Worm (Caenorhabditis elegans) whole organism, L4 larva: ENCODE data around the gene rml-3.

Experiments used
- F26F4.8 ChIP-seq: fragments of 200-800 bp; sonication (Bioruptor generic); conservative IDR thresholded peaks from 2 replicates; pipeline ENCODE4 v1.3.6; 2022; ENCODE audit warnings: missing genetic modification characterization, missing compliant biosample characterization
- T20F7.1 ChIP-seq: fragments of 200-800 bp; sonication (Bioruptor generic); optimal IDR thresholded peaks from 2 replicates; lab custom pipeline; 2018; ENCODE audit warnings: mild to moderate bottlenecking, missing genetic modification characterization, missing compliant biosample characterization
- aha-1 ChIP-seq: fragments of 150-350 bp; peaks from one replicate; lab custom pipeline; 2014; ENCODE audit warnings: missing biosample characterization, missing genetic modification characterization
- ama-1 ChIP-seq: fragments of 150-350 bp; optimal IDR thresholded peaks from 2 replicates; lab custom pipeline; 2014; ENCODE audit warnings: inconsistent platforms, mixed read lengths
- ceh-28 ChIP-seq: fragments of 150-350 bp; optimal IDR thresholded peaks from 2 replicates; lab custom pipeline; 2014; ENCODE audit warnings: missing biosample characterization, missing genetic modification reagents, missing genetic modification characterization
- ceh-44 ChIP-seq: fragments of 200-800 bp; sonication (Bioruptor generic); IDR thresholded peaks from 2 replicates; pipeline ENCODE4 v1.3.6; 2022; ENCODE audit warnings: missing genetic modification reagents, missing genetic modification characterization, missing compliant biosample characterization
- dpl-1 ChIP-seq: fragments of 150-350 bp; optimal IDR thresholded peaks from 2 replicates; lab custom pipeline; 2014; ENCODE audit warnings: missing biosample characterization, missing genetic modification reagents, missing genetic modification characterization
- fkh-10 ChIP-seq: fragments of 150-350 bp; optimal IDR thresholded peaks from 2 replicates; lab custom pipeline; 2014; ENCODE audit warnings: missing biosample characterization, missing genetic modification reagents, missing genetic modification characterization
- gei-8 ChIP-seq: fragments of 200-800 bp; sonication (Bioruptor generic); optimal IDR thresholded peaks from 2 replicates; lab custom pipeline; 2018; ENCODE audit warnings: mild to moderate bottlenecking, missing genetic modification characterization, missing compliant biosample characterization
- hlh-11 ChIP-seq: fragments of 200-800 bp; sonication (Bioruptor generic); optimal IDR thresholded peaks from 2 replicates; lab custom pipeline; 2018; ENCODE audit warnings: mild to moderate bottlenecking, missing genetic modification characterization, missing compliant biosample characterization
- hlh-30 ChIP-seq: sonication (generic microtip); optimal IDR thresholded peaks from 2 replicates; lab custom pipeline; 2017; ENCODE audit warnings: antibody characterized with exemption, mild to moderate bottlenecking, missing genetic modification characterization, missing compliant biosample characterization; ENCODE audit not compliant: insufficient read depth
- jun-1 ChIP-seq: fragments of 150-350 bp; optimal IDR thresholded peaks from 2 replicates; lab custom pipeline; 2014; ENCODE audit warnings: missing biosample characterization, missing genetic modification reagents, missing genetic modification characterization
- lim-7 ChIP-seq: fragments of 200-800 bp; sonication (Bioruptor generic); IDR thresholded peaks from 2 replicates; pipeline ENCODE4 v1.3.6; 2022; ENCODE audit warnings: missing genetic modification characterization, missing compliant biosample characterization
- lir-3 ChIP-seq: sonication (generic microtip); optimal IDR thresholded peaks from 2 replicates; lab custom pipeline; 2016; ENCODE audit warnings: mild to moderate bottlenecking, missing genetic modification characterization, missing compliant biosample characterization
- madf-5 ChIP-seq, 2 experiments: fragments of 200-800 bp; sonication (Bioruptor generic); IDR thresholded peaks; 2 replicates each; pipeline ENCODE4 v1.3.6; 2022; ENCODE audit warnings: missing compliant biosample characterization in 2 of 2, missing genetic modification characterization in 2 of 2
- mdl-1 ChIP-seq, 2 experiments: fragments of 150-350 bp in 1 of 2; sonication (generic microtip) in 1 of 2; optimal IDR thresholded peaks; 2 replicates each; lab custom pipeline; 2014 to 2017; ENCODE audit warnings: missing biosample characterization in 2 of 2, missing genetic modification characterization in 2 of 2
- mep-1 ChIP-seq: fragments of 150-350 bp; sonication (generic microtip); optimal IDR thresholded peaks from 3 replicates; lab custom pipeline; 2014; ENCODE audit warnings: missing biosample characterization, missing genetic modification characterization
- mxl-3 ChIP-seq: fragments of 200-800 bp; sonication (Bioruptor generic); optimal IDR thresholded peaks from 2 replicates; lab custom pipeline; 2018; ENCODE audit warnings: mild to moderate bottlenecking, missing genetic modification characterization, missing compliant biosample characterization
- nhr-111 ChIP-seq: fragments of 200-800 bp; sonication (Bioruptor generic); optimal IDR thresholded peaks from 2 replicates; lab custom pipeline; 2018; ENCODE audit warnings: mild to moderate bottlenecking, missing genetic modification characterization, missing compliant biosample characterization
- nhr-25 ChIP-seq: sonication (generic microtip); optimal IDR thresholded peaks from 2 replicates; lab custom pipeline; 2017; ENCODE audit warnings: missing genetic modification characterization, mild to moderate bottlenecking, missing compliant biosample characterization, antibody characterized with exemption, moderate library complexity, borderline replicate concordance; ENCODE audit not compliant: insufficient read depth
- nhr-28 ChIP-seq: fragments of 150-350 bp; optimal IDR thresholded peaks from 2 replicates; lab custom pipeline; 2014; ENCODE audit warnings: missing biosample characterization, missing genetic modification characterization
- nhr-42 ChIP-seq: fragments of 200-800 bp; sonication (Bioruptor generic); IDR thresholded peaks from 2 replicates; pipeline ENCODE4 v1.3.6; 2022; ENCODE audit warnings: missing genetic modification characterization, missing compliant biosample characterization
- nhr-76 ChIP-seq: fragments of 150-350 bp; optimal IDR thresholded peaks from 2 replicates; lab custom pipeline; 2014; ENCODE audit warnings: missing biosample characterization, missing genetic modification characterization
- rbr-2 ChIP-seq: sonication (generic microtip); optimal IDR thresholded peaks from 2 replicates; lab custom pipeline; 2016; ENCODE audit warnings: missing genotype, missing genetic modification characterization, missing compliant biosample characterization
- sdz-12 ChIP-seq: fragments of 200-800 bp; sonication (Bioruptor generic); optimal IDR thresholded peaks from 2 replicates; lab custom pipeline; 2018; ENCODE audit warnings: mild to moderate bottlenecking, missing genetic modification characterization, missing compliant biosample characterization
- set-16 ChIP-seq: fragments of 200-800 bp; sonication (Bioruptor generic); IDR thresholded peaks from 2 replicates; pipeline ENCODE4 v1.3.6; 2022; ENCODE audit warnings: missing genetic modification reagents, missing genetic modification characterization, missing compliant biosample characterization
- snpc-1.2 ChIP-seq: fragments of 200-800 bp; sonication (Bioruptor generic); IDR thresholded peaks from 2 replicates; pipeline ENCODE4 v1.3.6; 2022; ENCODE audit warnings: missing genetic modification reagents, missing genetic modification characterization, missing compliant biosample characterization
- tra-1 ChIP-seq: fragments of 200-800 bp; sonication (Bioruptor generic); IDR thresholded peaks from 2 replicates; pipeline ENCODE4 v1.3.6; 2022; ENCODE audit warnings: missing genetic modification reagents, missing genetic modification characterization, missing compliant biosample characterization
- zfp-3 ChIP-seq: fragments of 200-800 bp; sonication (Bioruptor generic); conservative IDR thresholded peaks from 2 replicates; pipeline ENCODE4 v1.3.6; 2022; ENCODE audit warnings: missing genetic modification reagents, missing genetic modification characterization, missing compliant biosample characterization
- zip-2 ChIP-seq: fragments of 150-350 bp; optimal IDR thresholded peaks from 2 replicates; lab custom pipeline; 2014; ENCODE audit warnings: missing biosample characterization, missing genetic modification characterization

The rml-3 gene

DNA sequence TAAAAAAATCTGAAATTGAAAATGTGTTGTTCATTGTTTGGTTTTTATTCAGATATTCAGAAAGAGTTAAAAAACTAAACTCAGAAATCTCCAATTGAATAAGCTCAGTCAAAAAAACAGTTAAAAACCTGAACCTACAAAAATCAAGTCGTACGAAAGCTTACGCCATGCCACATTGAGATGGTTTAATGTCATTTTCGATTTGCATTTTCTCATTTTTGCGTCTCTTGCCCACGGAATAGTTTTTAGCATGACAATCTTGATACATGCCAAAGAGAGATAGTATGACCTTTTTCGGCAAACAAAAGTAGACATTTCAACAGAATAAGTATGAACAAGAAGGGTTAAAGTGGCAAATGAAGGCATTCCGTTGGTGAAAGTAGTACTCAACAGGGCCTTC, 42.1 kb upstream of the rml-3 start (continued):
- no peak for TF ChIP-seq sdz-12 (GFP tag; lab: Kevin White, UChicago)
- peak; percentile 67 for TF ChIP-seq mep-1
- no peak for TF ChIP-seq madf-5 (GFP tag; IDR thresholded peaks at IDR 0.05; lab: Robert Waterston, UW)
- TF ChIP-seq tra-1 (GFP tag; lab: Robert Waterston, UW): no peak
- no peak for TF ChIP-seq snpc-1.2
- no peak for TF ChIP-seq jun-1

DNA sequence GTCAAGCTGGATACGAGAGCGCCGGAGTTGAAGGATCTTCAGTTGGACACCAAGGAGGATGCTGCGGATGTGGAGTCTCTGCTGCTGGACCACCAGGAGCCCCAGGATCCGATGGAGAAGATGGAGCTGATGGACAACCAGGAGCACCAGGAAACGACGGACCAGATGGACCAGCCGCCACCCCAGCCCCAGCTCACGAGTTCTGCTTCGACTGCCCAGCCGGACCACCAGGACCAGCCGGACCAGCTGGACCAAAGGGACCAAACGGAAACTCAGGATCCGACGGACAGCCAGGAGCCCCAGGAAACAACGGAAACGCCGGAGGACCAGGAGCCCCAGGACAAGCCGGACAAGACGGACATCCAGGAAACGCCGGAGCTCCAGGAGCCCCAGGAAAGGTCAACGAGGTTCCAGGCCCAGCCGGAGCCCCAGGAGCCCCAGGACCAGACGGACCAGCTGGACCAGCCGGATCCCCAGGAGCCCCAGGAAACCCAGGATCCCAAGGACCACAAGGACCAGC, 41.5 kb upstream of the rml-3 start:
- TF ChIP-seq set-16 (GFP tag; lab: Robert Waterston, UW): peak; percentile 95

DNA sequence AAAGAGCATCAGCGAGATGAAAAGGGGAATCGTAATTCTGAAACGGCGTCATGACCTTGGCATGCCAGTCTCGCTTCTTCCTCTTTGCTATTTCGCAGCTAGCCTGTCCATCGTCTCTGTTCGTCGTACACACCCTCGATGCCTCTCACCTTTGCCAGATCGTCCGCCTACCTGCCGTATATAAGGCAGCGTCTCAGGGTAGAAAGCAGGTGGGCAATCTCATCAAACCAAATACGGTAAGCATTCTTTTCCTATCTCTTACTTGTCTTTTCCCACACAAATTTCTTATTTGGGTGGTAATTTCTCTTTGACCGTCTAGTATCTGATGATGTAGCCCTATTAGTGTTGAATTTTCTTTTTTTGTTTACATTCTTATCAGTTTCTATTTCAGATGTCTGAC, 40.8 kb upstream of the rml-3 start, which contains the start of gene col-166:
Gene col-166, plus strand, starts transcription at position 392 of the 400 bp plus-strand sequence.
- TF ChIP-seq hlh-30 (tag; lab: Kevin White, UChicago): no peak
- peak; percentile 11 for TF ChIP-seq rbr-2
- no peak for TF ChIP-seq zip-2 (tag; lab: Kevin White, UChicago)
- no peak for TF ChIP-seq T20F7.1 (GFP tag; lab: Kevin White, UChicago)
- 0 out of 2 replicates have a peak, but pooled peaks have one; percentile 20 for TF ChIP-seq lim-7 (GFP tag; lab: Robert Waterston, UW)
- peak; percentile 22 for TF ChIP-seq mxl-3
- peak; percentile 32 for TF ChIP-seq mep-1
- peak in 1 of 2 experiments; percentile 6 for TF ChIP-seq mdl-1 (tag; optimal IDR thresholded peaks at IDR 0.05; lab: Kevin White, UChicago)
- TF ChIP-seq ama-1 (lab: Kevin White, UChicago): peak; percentile 75
- TF ChIP-seq ceh-28 (tag; lab: Kevin White, UChicago): no peak
- TF ChIP-seq hlh-11 (tag; lab: Kevin White, UChicago): peak; percentile 41

DNA sequence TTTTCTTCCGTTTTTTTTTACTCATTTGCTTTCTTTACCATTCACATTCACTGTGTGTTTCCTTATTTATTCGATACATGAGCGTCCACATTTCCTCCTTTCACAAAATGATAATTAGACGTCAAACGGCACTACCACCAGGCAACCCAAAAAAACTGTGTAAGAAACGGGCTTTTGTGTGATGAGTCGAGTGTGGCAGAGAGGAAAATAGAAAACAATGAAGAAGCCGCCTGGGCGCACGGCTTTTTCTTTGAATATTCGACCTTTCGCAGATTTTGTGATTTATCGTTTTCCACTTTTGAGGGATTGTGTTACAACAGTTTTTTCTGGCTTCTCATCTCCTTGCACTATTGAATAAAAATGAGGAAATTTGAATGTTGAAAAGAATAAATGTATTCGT, 39.4 kb upstream of the rml-3 start:
- TF ChIP-seq aha-1 (peak; percentile 82), zfp-3 (GFP tag; lab: Robert Waterston, UW) (no peak)
- TF ChIP-seq, all 104 proteins: peak for 1

DNA sequence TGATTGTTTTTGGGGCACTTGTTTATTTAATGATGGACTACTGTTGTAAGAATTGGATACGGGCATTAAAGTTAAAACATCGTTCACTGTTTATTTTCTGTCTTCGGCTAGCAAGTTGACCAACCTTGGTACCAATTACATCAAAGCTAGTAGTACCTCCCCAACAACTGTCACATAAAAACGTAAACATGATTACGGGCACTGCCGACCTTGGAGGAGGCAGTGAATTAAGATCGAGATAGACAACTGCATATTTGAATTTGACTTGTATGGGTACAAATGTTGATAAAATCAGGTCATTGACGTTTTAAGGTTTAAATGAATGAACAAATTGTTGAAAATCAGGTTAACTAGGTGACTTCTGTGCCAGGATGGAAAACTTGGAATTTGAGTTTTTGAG, 38.4 kb upstream of the rml-3 start:
- TF ChIP-seq F26F4.8 (GFP tag; lab: Robert Waterston, UW): no peak
- TF ChIP-seq dpl-1 (GFP tag; lab: Kevin White, UChicago): no peak
- no peak for TF ChIP-seq gei-8 (GFP tag; lab: Kevin White, UChicago)
- no peak for TF ChIP-seq nhr-111

DNA sequence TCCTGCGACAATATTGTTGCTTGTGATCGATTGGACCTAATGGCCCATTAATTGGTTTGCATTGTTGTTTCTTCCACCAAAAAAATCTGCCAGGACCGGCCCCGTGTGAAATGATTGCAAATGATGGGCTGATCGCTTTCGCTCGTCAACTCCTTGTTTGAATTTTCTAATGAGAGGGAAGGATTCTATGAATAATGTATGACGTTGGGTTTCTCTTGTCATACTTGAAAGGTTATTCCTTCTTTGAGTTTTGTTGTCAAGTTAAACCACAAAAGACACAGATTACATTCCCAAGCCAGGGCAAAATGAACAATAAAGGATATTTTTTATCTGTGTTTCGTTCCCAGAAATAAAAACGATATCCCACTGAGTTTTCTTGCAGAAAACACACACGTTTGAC, 37.8 kb upstream of the rml-3 start:
- TF ChIP-seq aha-1: peak; percentile 95
- no peak for TF ChIP-seq nhr-76 (tag; lab: Kevin White, UChicago)

DNA sequence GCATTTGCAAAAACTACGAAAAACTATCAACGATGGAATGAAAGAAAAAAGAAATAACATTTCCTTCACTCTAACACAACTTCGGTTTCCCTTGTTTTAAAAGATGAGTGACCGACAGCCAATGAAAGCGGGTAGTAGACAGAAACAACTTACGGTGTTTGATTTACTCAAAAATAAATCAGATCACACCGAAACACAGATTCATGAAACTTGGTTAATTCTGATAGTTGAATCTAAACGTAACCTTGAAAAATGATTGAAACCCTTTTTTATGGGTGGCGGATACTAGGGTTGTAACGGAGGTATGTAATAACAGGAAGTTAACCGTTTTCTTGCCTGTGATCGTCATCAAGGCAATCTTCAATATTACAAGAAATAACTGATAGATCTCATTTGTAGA, 36.5 kb upstream of the rml-3 start:
- no peak for TF ChIP-seq T20F7.1 (GFP tag; lab: Kevin White, UChicago)
- no peak for TF ChIP-seq mep-1
- peak; percentile 38 for TF ChIP-seq nhr-28 (tag; lab: Kevin White, UChicago)
- TF ChIP-seq nhr-25 (tag; lab: Kevin White, UChicago): peak; percentile 60
- TF ChIP-seq lim-7 (GFP tag; lab: Robert Waterston, UW): no peak
- TF ChIP-seq nhr-42 (GFP tag; lab: Robert Waterston, UW): no peak
- TF ChIP-seq F26F4.8 (GFP tag; lab: Robert Waterston, UW): no peak
- TF ChIP-seq fkh-10: no peak
- 0 out of 2 replicates have a peak, but pooled peaks have one; percentile 13 for TF ChIP-seq ceh-44 (GFP tag; lab: Robert Waterston, UW)
- TF ChIP-seq lir-3: no peak
